Worm (Caenorhabditis elegans) whole organism, midembryonic: ENCODE data around the gene myo-6.
A peak's percentile ranks its signal among the peaks of the same experiment; 100 is the strongest.

ENCODE experiments used
- T22C8.4 ChIP-seq: fragments of 200-800 bp; sonication (Bioruptor generic); IDR thresholded peaks from 2 replicates; pipeline ENCODE4 v1.3.6; 2022; ENCODE audit warnings: missing genetic modification characterization, missing compliant biosample characterization
- cog-1 ChIP-seq: sonication (generic microtip); optimal IDR thresholded peaks from 2 replicates; lab custom pipeline; 2016; ENCODE audit warnings: missing genetic modification characterization, missing compliant biosample characterization
- flt-1 ChIP-seq: fragments of 200-800 bp; sonication (Bioruptor generic); IDR thresholded peaks from 2 replicates; pipeline ENCODE4 v1.3.6; 2022; ENCODE audit warnings: missing genetic modification characterization, missing compliant biosample characterization
- klf-2 ChIP-seq: fragments of 200-800 bp; sonication (Bioruptor generic); conservative IDR thresholded peaks from 2 replicates; pipeline ENCODE4 v1.3.6; 2022; ENCODE audit warnings: missing genetic modification reagents, missing genetic modification characterization, missing compliant biosample characterization
- med-1 ChIP-seq: sonication (generic microtip); optimal IDR thresholded peaks from 2 replicates; lab custom pipeline; 2017; ENCODE audit warnings: missing genetic modification characterization, mild to moderate bottlenecking, missing compliant biosample characterization, antibody characterized with exemption, missing genetic modification reagents; ENCODE audit not compliant: insufficient read depth
- ref-1 ChIP-seq: fragments of 200-800 bp; sonication (Bioruptor generic); conservative IDR thresholded peaks from 2 replicates; pipeline ENCODE4 v1.3.6; 2022; ENCODE audit warnings: missing genetic modification reagents, missing genetic modification characterization, missing compliant biosample characterization
- tab-1 ChIP-seq: fragments of 200-800 bp; sonication (Bioruptor generic); IDR thresholded peaks from 2 replicates; pipeline ENCODE4 v1.3.6; 2022; ENCODE audit warnings: missing genetic modification characterization, missing compliant biosample characterization
- ztf-23 ChIP-seq: fragments of 200-800 bp; sonication (Bioruptor generic); IDR thresholded peaks from 2 replicates; pipeline ENCODE4 v1.3.6; 2022; ENCODE audit warnings: missing genetic modification reagents, missing genetic modification characterization, missing compliant biosample characterization
- ztf-29 ChIP-seq: fragments of 200-800 bp; sonication (Bioruptor generic); IDR thresholded peaks from 2 replicates; pipeline ENCODE4 v1.3.6; 2022; ENCODE audit warnings: missing genetic modification reagents, missing genetic modification characterization, missing compliant biosample characterization

myo-6 gene

DNA sequence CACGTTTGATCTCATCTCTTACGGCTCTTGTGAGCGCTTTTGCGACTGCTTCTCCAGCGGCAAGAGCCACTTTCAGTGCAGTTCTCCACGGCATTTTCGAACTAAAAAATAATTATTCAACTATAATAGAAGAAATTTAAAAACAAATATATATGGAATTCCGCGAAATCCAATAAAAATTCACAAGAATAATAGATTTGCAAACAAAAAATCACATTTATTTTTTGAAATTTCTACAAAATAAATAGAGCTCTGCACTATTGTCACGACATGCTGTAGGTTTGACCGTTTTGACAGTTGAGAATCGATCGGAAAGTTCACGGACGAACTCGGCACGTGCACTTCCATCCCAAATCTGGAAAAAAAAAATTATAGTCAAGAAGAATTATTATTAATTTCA is 26.0 kb downstream of the myo-6 start, which contains the start of gene F45G2.8:
Gene F45G2.8, minus strand, starts transcription at position 101 of the 400 bp plus-strand sequence.
- TF ChIP-seq med-1 (no peak), cog-1 (tag; lab: Kevin White, UChicago) (no peak), T22C8.4 (GFP tag; lab: Robert Waterston, UW) (no peak), flt-1 (GFP tag; lab: Robert Waterston, UW) (no peak), tab-1 (no peak), ztf-29 (GFP tag; lab: Robert Waterston, UW) (no peak), klf-2 (GFP tag; lab: Robert Waterston, UW) (no peak)

ce11 chrIII:13436843-13437242 is 27.2 kb downstream of the myo-6 start, which contains the start of gene F45G2.9:
Gene F45G2.9 (minus strand): TSS chrIII:13436943.
- no peak for TF ChIP-seq ref-1 (GFP tag; lab: Robert Waterston, UW)
- TF ChIP-seq flt-1 (GFP tag; lab: Robert Waterston, UW), result no peak
- TF ChIP-seq med-1, result no peak
- no peak for TF ChIP-seq klf-2 (GFP tag; lab: Robert Waterston, UW)
- TF ChIP-seq ztf-29 (GFP tag; lab: Robert Waterston, UW), result no peak
- no peak for TF ChIP-seq ztf-23 (GFP tag; lab: Robert Waterston, UW)
- no peak for TF ChIP-seq tab-1
- no peak for TF ChIP-seq cog-1 (tag; lab: Kevin White, UChicago)
- TF ChIP-seq T22C8.4 (GFP tag; lab: Robert Waterston, UW), result no peak

- TF ChIP-seq ztf-23 (GFP tag; lab: Robert Waterston, UW) (no peak), klf-2 (GFP tag; lab: Robert Waterston, UW) (no peak), ztf-29 (GFP tag; lab: Robert Waterston, UW) (no peak), flt-1 (GFP tag; lab: Robert Waterston, UW) (no peak), ref-1 (GFP tag; lab: Robert Waterston, UW) (no peak), med-1 (no peak), T22C8.4 (GFP tag; lab: Robert Waterston, UW) (no peak), cog-1 (tag; lab: Kevin White, UChicago) (no peak), tab-1 (no peak)
These were observed 29.8 kb downstream of the myo-6 start, which contains the start of gene ciao-2B for ce11 chrIII:13439415-13439814. Gene ciao-2B (minus strand): TSS chrIII:13439544.

DNA sequence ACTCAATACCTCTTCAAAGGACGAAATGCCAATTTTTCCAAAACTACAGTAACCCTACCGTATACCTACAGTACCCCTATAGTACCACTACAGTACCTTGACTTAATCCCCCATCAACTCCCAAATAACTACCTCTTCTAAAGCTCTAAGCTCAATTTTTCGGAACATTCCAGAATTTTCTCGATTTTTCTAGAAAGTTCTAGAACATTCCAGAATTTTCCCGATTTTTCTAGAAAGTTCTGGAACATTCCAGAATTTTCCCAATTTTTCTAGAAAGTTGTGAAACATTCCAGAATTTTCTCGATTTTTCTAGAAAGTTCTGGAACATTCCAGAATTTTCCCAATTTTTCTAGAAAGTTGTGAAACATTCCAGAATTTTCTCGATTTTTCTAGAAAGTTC is 37.3 kb downstream of the myo-6 start:
- peak; percentile 65; the same call in 1 of the 2 replicates for TF ChIP-seq flt-1 (GFP tag; lab: Robert Waterston, UW)

DNA sequence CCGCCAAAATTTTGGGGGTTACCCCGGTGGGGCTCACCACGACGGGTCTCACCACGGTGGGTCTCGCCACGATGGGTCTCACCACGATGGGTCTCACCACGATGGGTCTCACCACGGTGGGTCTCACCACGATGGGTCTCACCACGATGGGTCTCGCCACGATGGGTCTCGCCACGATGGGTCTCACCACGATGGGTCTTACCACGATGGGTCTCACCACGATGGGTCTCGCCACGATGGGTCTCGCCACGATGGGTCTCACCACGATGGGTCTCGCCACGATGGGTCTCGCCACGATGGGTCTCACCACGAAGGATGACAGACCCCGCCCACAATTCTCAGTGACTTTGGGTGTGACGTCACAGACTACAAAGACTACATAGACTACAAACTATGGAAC is 38.6 kb downstream of the myo-6 start:
- TF ChIP-seq tab-1, result 0 out of 2 replicates have a peak, but pooled peaks have one; percentile 21

ce11 chrIII:13452824-13453223 is 43.2 kb downstream of the myo-6 start:
- TF ChIP-seq tab-1 (no peak), T22C8.4 (GFP tag; lab: Robert Waterston, UW) (no peak), klf-2 (GFP tag; lab: Robert Waterston, UW) (no peak), cog-1 (tag; lab: Kevin White, UChicago) (no peak), flt-1 (GFP tag; lab: Robert Waterston, UW) (no peak), med-1 (no peak), ref-1 (GFP tag; lab: Robert Waterston, UW) (no peak)

ce11 chrIII:13455207-13455606 is 45.6 kb downstream of the myo-6 start, which contains the start of gene cua-1:
Gene cua-1 (minus strand): TSS chrIII:13455307.
- TF ChIP-seq ztf-23 (GFP tag; lab: Robert Waterston, UW) (no peak), med-1 (no peak), ztf-29 (GFP tag; lab: Robert Waterston, UW) (no peak), cog-1 (tag; lab: Kevin White, UChicago) (no peak), ref-1 (GFP tag; lab: Robert Waterston, UW) (no peak), T22C8.4 (GFP tag; lab: Robert Waterston, UW) (no peak)

ce11 chrIII:13455816-13456215 is 46.2 kb downstream of the myo-6 start:
- TF ChIP-seq flt-1 (GFP tag; lab: Robert Waterston, UW) (no peak), med-1 (no peak), ref-1 (GFP tag; lab: Robert Waterston, UW) (no peak), cog-1 (tag; lab: Kevin White, UChicago) (no peak), ztf-29 (GFP tag; lab: Robert Waterston, UW) (no peak), klf-2 (GFP tag; lab: Robert Waterston, UW) (no peak), T22C8.4 (GFP tag; lab: Robert Waterston, UW) (no peak)

DNA sequence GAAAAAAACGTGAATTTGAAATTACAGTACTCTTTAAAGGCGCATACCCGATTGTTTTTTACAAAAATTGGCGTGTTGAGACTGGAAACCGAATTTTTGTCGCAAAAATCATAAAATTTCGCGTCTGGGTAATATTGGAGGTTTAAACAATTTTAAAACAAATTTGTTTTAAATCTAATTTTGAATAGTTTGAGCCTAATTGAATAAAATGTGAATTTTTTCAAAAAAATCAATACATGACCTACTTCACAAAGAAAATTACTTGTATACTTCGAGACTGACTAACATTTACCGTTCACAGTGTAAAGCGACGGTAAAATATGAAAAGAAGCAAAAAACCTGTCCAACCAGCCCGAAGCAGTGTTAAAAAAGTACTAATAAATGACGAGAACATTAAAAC is 47.7 kb downstream of the myo-6 start:
- TF ChIP-seq flt-1 (GFP tag; lab: Robert Waterston, UW), result no peak
- TF ChIP-seq ztf-23 (GFP tag; lab: Robert Waterston, UW), result no peak
- no peak for TF ChIP-seq cog-1 (tag; lab: Kevin White, UChicago)

DNA sequence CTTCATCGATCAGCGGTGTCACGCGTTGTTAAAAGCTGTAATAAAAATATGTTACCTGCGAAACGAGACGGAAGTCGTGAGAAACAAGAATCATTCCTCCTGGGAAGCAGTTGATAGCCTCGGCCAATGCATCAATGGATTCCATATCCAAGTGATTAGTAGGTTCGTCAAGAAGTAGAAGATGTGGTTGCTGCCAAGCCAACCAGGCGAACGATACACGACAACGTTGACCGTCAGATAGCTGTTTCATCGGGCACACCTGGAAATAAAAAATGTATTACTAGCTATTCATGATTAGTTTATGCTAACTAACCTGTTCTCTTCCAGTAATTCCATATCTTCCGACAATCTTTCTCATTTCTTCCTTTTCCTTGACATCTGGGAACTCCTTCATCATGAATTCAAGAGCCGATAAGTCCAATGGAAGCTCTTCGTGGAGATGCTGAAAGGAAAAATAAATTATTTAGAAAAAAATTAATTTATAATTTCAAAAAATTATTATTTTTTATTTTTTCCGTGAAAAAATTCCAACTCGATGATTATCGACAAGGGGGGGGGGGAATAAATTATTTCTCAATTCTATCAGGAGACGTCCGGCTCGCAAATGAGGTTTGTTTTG is 49.5 kb downstream of the myo-6 start, which contains the start of gene tag-164:
Gene tag-164, plus strand, starts transcription at position 569 of the 619 bp plus-strand sequence.
- no peak for TF ChIP-seq ref-1 (GFP tag; lab: Robert Waterston, UW)
- no peak for TF ChIP-seq tab-1
- TF ChIP-seq klf-2 (GFP tag; lab: Robert Waterston, UW), result no peak
- TF ChIP-seq flt-1 (GFP tag; lab: Robert Waterston, UW), result no peak

ce11 chrIII:13461535-13461934 is 51.9 kb downstream of the myo-6 start:
- TF ChIP-seq ref-1 (GFP tag; lab: Robert Waterston, UW) (no peak), cog-1 (tag; lab: Kevin White, UChicago) (no peak), ztf-29 (GFP tag; lab: Robert Waterston, UW) (no peak), ztf-23 (GFP tag; lab: Robert Waterston, UW) (no peak), tab-1 (no peak), flt-1 (GFP tag; lab: Robert Waterston, UW) (no peak), med-1 (no peak), klf-2 (GFP tag; lab: Robert Waterston, UW) (no peak), T22C8.4 (GFP tag; lab: Robert Waterston, UW) (no peak)
